Worm (Caenorhabditis elegans) whole organism, late embryonic: ENCODE results near the gene F08F8.9.

Experiments
- C38D4.7 ChIP-seq: fragments of 200-800 bp; sonication (Bioruptor generic); optimal IDR thresholded peaks from 2 replicates; lab custom pipeline; 2018; ENCODE audit warnings: mild to moderate bottlenecking, missing genetic modification characterization, moderate library complexity, missing compliant biosample characterization
- K09A11.1 ChIP-seq: sonication (generic microtip); optimal IDR thresholded peaks from 2 replicates; lab custom pipeline; 2017; ENCODE audit warnings: antibody characterized with exemption, mild to moderate bottlenecking, missing genetic modification characterization, missing compliant biosample characterization; ENCODE audit not compliant: insufficient read depth
- Y22D7AL.16 ChIP-seq: sonication (generic microtip); optimal IDR thresholded peaks from 2 replicates; lab custom pipeline; 2016; ENCODE audit warnings: missing genetic modification characterization, missing compliant biosample characterization
- ama-1 ChIP-seq: fragments of 150-350 bp; optimal IDR thresholded peaks from 2 replicates; lab custom pipeline; 2014
- ceh-14 ChIP-seq: sonication (generic microtip); optimal IDR thresholded peaks from 2 replicates; lab custom pipeline; 2016; ENCODE audit warnings: missing genotype, missing genetic modification characterization, missing compliant biosample characterization
- ceh-19 ChIP-seq: fragments of 200-800 bp; sonication (Bioruptor generic); optimal IDR thresholded peaks from 2 replicates; lab custom pipeline; 2018; ENCODE audit warnings: mild to moderate bottlenecking, missing genetic modification characterization, missing compliant biosample characterization
- ceh-2 ChIP-seq: sonication (generic microtip); optimal IDR thresholded peaks from 2 replicates; lab custom pipeline; 2016; ENCODE audit warnings: missing genotype, missing genetic modification characterization, missing compliant biosample characterization
- ceh-22 ChIP-seq: sonication (generic microtip); optimal IDR thresholded peaks from 2 replicates; lab custom pipeline; 2017; ENCODE audit warnings: missing biosample characterization, missing genetic modification characterization
- ceh-30 ChIP-seq: fragments of 150-350 bp; optimal IDR thresholded peaks from 2 replicates; lab custom pipeline; 2014; ENCODE audit warnings: missing biosample characterization, missing genetic modification characterization
- ceh-34 ChIP-seq: sonication (generic microtip); optimal IDR thresholded peaks from 2 replicates; lab custom pipeline; 2016; ENCODE audit warnings: mild to moderate bottlenecking, missing genetic modification characterization, missing compliant biosample characterization
- ceh-48 ChIP-seq: sonication (generic microtip); optimal IDR thresholded peaks from 2 replicates; lab custom pipeline; 2016; ENCODE audit warnings: missing genetic modification characterization, inconsistent platforms, missing compliant biosample characterization
- ceh-9 ChIP-seq: sonication (generic microtip); optimal IDR thresholded peaks from 2 replicates; lab custom pipeline; 2016; ENCODE audit warnings: mild to moderate bottlenecking, missing genetic modification characterization, inconsistent platforms, missing compliant biosample characterization
- dmd-4 ChIP-seq: sonication (generic microtip); optimal IDR thresholded peaks from 2 replicates; lab custom pipeline; 2016; ENCODE audit warnings: borderline replicate concordance, missing genetic modification characterization, missing compliant biosample characterization
- dve-1 ChIP-seq: sonication (generic microtip); optimal IDR thresholded peaks from 2 replicates; lab custom pipeline; 2017; ENCODE audit warnings: antibody characterized with exemption, mild to moderate bottlenecking, missing genetic modification characterization, missing compliant biosample characterization
- elt-4 ChIP-seq: sonication (generic microtip); optimal IDR thresholded peaks from 2 replicates; lab custom pipeline; 2016; ENCODE audit warnings: missing genetic modification characterization, missing compliant biosample characterization
- fax-1 ChIP-seq: sonication (generic microtip); optimal IDR thresholded peaks from 2 replicates; lab custom pipeline; 2016; ENCODE audit warnings: missing genotype, missing genetic modification characterization, missing compliant biosample characterization
- fkh-10 ChIP-seq: fragments of 150-350 bp; optimal IDR thresholded peaks from 2 replicates; lab custom pipeline; 2014; ENCODE audit warnings: missing biosample characterization, missing genetic modification reagents, missing genetic modification characterization
- fkh-6 ChIP-seq: sonication (generic microtip); optimal IDR thresholded peaks from 2 replicates; lab custom pipeline; 2016; ENCODE audit warnings: missing genetic modification characterization, missing compliant biosample characterization
- hlh-13 ChIP-seq: fragments of 200-800 bp; sonication (Bioruptor generic); optimal IDR thresholded peaks from 2 replicates; lab custom pipeline; 2018; ENCODE audit warnings: mild to moderate bottlenecking, missing genetic modification characterization, missing compliant biosample characterization
- hlh-15 ChIP-seq: sonication (generic microtip); optimal IDR thresholded peaks from 2 replicates; lab custom pipeline; 2016; ENCODE audit warnings: missing genetic modification characterization, missing compliant biosample characterization
- hlh-8 ChIP-seq: sonication (generic microtip); optimal IDR thresholded peaks from 2 replicates; lab custom pipeline; 2016; ENCODE audit warnings: missing genotype, missing genetic modification characterization, missing compliant biosample characterization
- lim-6 ChIP-seq: sonication (generic microtip); optimal IDR thresholded peaks from 2 replicates; lab custom pipeline; 2016; ENCODE audit warnings: missing genetic modification characterization, missing compliant biosample characterization
- lin-11 ChIP-seq: fragments of 200-800 bp; sonication (Bioruptor generic); optimal IDR thresholded peaks from 2 replicates; lab custom pipeline; 2018; ENCODE audit warnings: mild to moderate bottlenecking, missing genetic modification characterization, missing compliant biosample characterization
- mec-3 ChIP-seq: sonication (generic microtip); optimal IDR thresholded peaks from 2 replicates; lab custom pipeline; 2016; ENCODE audit warnings: borderline replicate concordance, missing genetic modification characterization, missing compliant biosample characterization
- nhr-11 ChIP-seq: fragments of 150-350 bp; optimal IDR thresholded peaks from 2 replicates; lab custom pipeline; 2014; ENCODE audit warnings: missing biosample characterization, missing genetic modification characterization
- npax-4 ChIP-seq: sonication (generic microtip); optimal IDR thresholded peaks from 2 replicates; lab custom pipeline; 2016; ENCODE audit warnings: missing genetic modification characterization, missing compliant biosample characterization
- odd-2 ChIP-seq: sonication (generic microtip); optimal IDR thresholded peaks from 2 replicates; lab custom pipeline; 2017; ENCODE audit warnings: antibody characterized with exemption, mild to moderate bottlenecking, missing genetic modification characterization, missing compliant biosample characterization
- pag-3 ChIP-seq: sonication (generic microtip); optimal IDR thresholded peaks from 2 replicates; lab custom pipeline; 2016; ENCODE audit warnings: missing compliant biosample characterization, missing genetic modification characterization, borderline replicate concordance
- pha-2 ChIP-seq: sonication (generic microtip); optimal IDR thresholded peaks from 2 replicates; lab custom pipeline; 2017; ENCODE audit warnings: mild to moderate bottlenecking, missing genetic modification characterization, missing compliant biosample characterization
- pha-4 ChIP-seq: fragments of 150-350 bp; optimal IDR thresholded peaks from 2 replicates; lab custom pipeline; 2018; ENCODE audit warnings: missing biosample characterization, missing genetic modification reagents, missing genetic modification characterization
- pqm-1 ChIP-seq: sonication (generic microtip); optimal IDR thresholded peaks from 2 replicates; lab custom pipeline; 2016; ENCODE audit warnings: missing genetic modification characterization, missing compliant biosample characterization
- tbx-2 ChIP-seq: sonication (generic microtip); optimal IDR thresholded peaks from 2 replicates; lab custom pipeline; 2016; ENCODE audit warnings: missing genetic modification characterization, missing compliant biosample characterization
- ttx-3 ChIP-seq: sonication (generic microtip); optimal IDR thresholded peaks from 2 replicates; lab custom pipeline; 2016; ENCODE audit warnings: missing genetic modification reagents, missing genetic modification characterization, missing compliant biosample characterization
- unc-3 ChIP-seq, 2 experiments: fragments of 200-800 bp in 1 of 2; sonication (Bioruptor generic) in 1 of 2; sonication (generic microtip) in 1 of 2; conservative IDR thresholded peaks in 1 of 2; optimal IDR thresholded peaks in 1 of 2; 2 replicates each; pipeline versions ENCODE4 v1.3.6 to Lab custom; 2016 to 2022; ENCODE audit warnings: missing compliant biosample characterization in 2 of 2, missing genetic modification characterization in 2 of 2, missing genetic modification reagents in 1 of 2
- unc-42 ChIP-seq: sonication (generic microtip); optimal IDR thresholded peaks from 2 replicates; lab custom pipeline; 2016; ENCODE audit warnings: missing genotype, missing genetic modification characterization, missing compliant biosample characterization
- unc-86 ChIP-seq: sonication (generic microtip); optimal IDR thresholded peaks from 2 replicates; lab custom pipeline; 2016; ENCODE audit warnings: missing genetic modification characterization, missing compliant biosample characterization

The F08F8.9 gene

ce11 chrIII:7367012-7367760 lies 13.4 kb upstream of the F08F8.9 start, which contains the start of the genes T20B12.5 and T20B12.4:
TSS of gene T20B12.5 (minus strand) at chrIII:7367112.
TSS of gene T20B12.4 (plus strand) at chrIII:7367710.
- TF ChIP-seq mec-3 (no peak), odd-2 (tag; lab: Kevin White, UChicago) (no peak), npax-4 (no peak), ttx-3 (no peak), ceh-19 (no peak), fkh-6 (tag; lab: Kevin White, UChicago) (no peak), elt-4 (tag; lab: Kevin White, UChicago) (no peak), pha-4 (tag; lab: Kevin White, UChicago) (no peak), dve-1 (no peak), ceh-34 (tag; lab: Kevin White, UChicago) (no peak), ceh-22 (tag; lab: Kevin White, UChicago) (no peak), Y22D7AL.16 (tag; lab: Kevin White, UChicago) (no peak), nhr-11 (no peak), lin-11 (no peak), pag-3 (no peak), hlh-15 (tag; lab: Kevin White, UChicago) (no peak), dmd-4 (tag; lab: Kevin White, UChicago) (no peak), unc-86 (tag; lab: Kevin White, UChicago) (no peak), lim-6 (tag; lab: Kevin White, UChicago) (no peak), ceh-48 (tag; lab: Kevin White, UChicago) (no peak)

- no peak for TF ChIP-seq lim-6 (tag; lab: Kevin White, UChicago)
- TF ChIP-seq hlh-15 (tag; lab: Kevin White, UChicago), result no peak
- no peak for TF ChIP-seq C38D4.7 (GFP tag; lab: Kevin White, UChicago)
- TF ChIP-seq fkh-10 (GFP tag; lab: Kevin White, UChicago), result no peak
- TF ChIP-seq ceh-34 (tag; lab: Kevin White, UChicago), result no peak
- TF ChIP-seq pqm-1, result no peak
- TF ChIP-seq ceh-9 (tag; lab: Kevin White, UChicago), result no peak
- TF ChIP-seq pha-2 (tag; lab: Kevin White, UChicago), result no peak
- no peak for TF ChIP-seq unc-3 (GFP tag; conservative IDR thresholded peaks at IDR 0.05; lab: Robert Waterston, UW)
- TF ChIP-seq unc-3 (tag; optimal IDR thresholded peaks at IDR 0.05; lab: Kevin White, UChicago), result no peak
- TF ChIP-seq tbx-2, result no peak
- no peak for TF ChIP-seq ceh-30 (tag; lab: Kevin White, UChicago)
- TF ChIP-seq hlh-13 (GFP tag; lab: Kevin White, UChicago), result no peak
- no peak for TF ChIP-seq pag-3
- no peak for TF ChIP-seq hlh-8
- TF ChIP-seq, all 69 proteins: peak for 0
These were observed 11.8 kb upstream of the F08F8.9 start, which contains the start of gene F08F8.11 for ce11 chrIII:7365602-7366001. TSS of gene F08F8.11 (plus strand) at chrIII:7365902.

- TF ChIP-seq ceh-30 (tag; lab: Kevin White, UChicago), result no peak
- TF ChIP-seq K09A11.1 (tag; lab: Kevin White, UChicago), result no peak
- peak; percentile 55 for TF ChIP-seq unc-42 (tag; lab: Kevin White, UChicago)
- TF ChIP-seq fax-1 (tag; lab: Kevin White, UChicago), result no peak
- no peak for TF ChIP-seq fkh-6 (tag; lab: Kevin White, UChicago)
These were observed 5.3 kb upstream of the F08F8.9 start, which contains the start of the genes eco-1 and hmgr-1 for ce11 chrIII:7359037-7359548. TSS of gene eco-1 (minus strand) at chrIII:7359095. TSS of gene hmgr-1 (plus strand) at chrIII:7359498.

- TF ChIP-seq unc-86 (tag; lab: Kevin White, UChicago) (no peak), ama-1 (lab: Kevin White, UChicago) (no peak), ceh-2 (tag; lab: Kevin White, UChicago) (no peak), ceh-14 (tag; lab: Kevin White, UChicago) (no peak), ceh-30 (tag; lab: Kevin White, UChicago) (no peak)
These were observed 4.9 kb upstream of the F08F8.9 start for ce11 chrIII:7358627-7359026.
